Worm (Caenorhabditis elegans) whole organism, L1 larva: Measurements from ENCODE around the gene Y47D3A.21.

ENCODE experiments used
- C16A3.4 ChIP-seq: fragments of 150-350 bp; optimal IDR thresholded peaks from 2 replicates; lab custom pipeline; 2014; ENCODE audit warnings: missing biosample characterization, missing genetic modification characterization
- C34B4.2 ChIP-seq: sonication (generic microtip); optimal IDR thresholded peaks from 2 replicates; lab custom pipeline; 2017; ENCODE audit warnings: mild to moderate bottlenecking, missing genetic modification characterization, missing compliant biosample characterization
- F16B12.6 ChIP-seq: fragments of 150-350 bp; optimal IDR thresholded peaks from 2 replicates; lab custom pipeline; 2014; ENCODE audit warnings: missing biosample characterization, missing genetic modification characterization
- Y116A8C.19 ChIP-seq: sonication (generic microtip); optimal IDR thresholded peaks from 2 replicates; lab custom pipeline; 2016; ENCODE audit warnings: missing compliant biosample characterization, missing genetic modification characterization, borderline replicate concordance
- aha-1 ChIP-seq: fragments of 150-350 bp; optimal IDR thresholded peaks from 2 replicates; lab custom pipeline; 2014; ENCODE audit warnings: missing biosample characterization, missing genetic modification characterization
- alr-1 ChIP-seq: fragments of 200-800 bp; sonication (Bioruptor generic); optimal IDR thresholded peaks from 2 replicates; lab custom pipeline; 2018; ENCODE audit warnings: borderline replicate concordance, mild to moderate bottlenecking, missing genetic modification characterization, missing compliant biosample characterization
- aly-2 ChIP-seq: fragments of 150-350 bp; optimal IDR thresholded peaks from 2 replicates; lab custom pipeline; 2014; ENCODE audit warnings: missing biosample characterization, missing genetic modification characterization
- blmp-1 ChIP-seq: fragments of 150-350 bp; optimal IDR thresholded peaks from 2 replicates; lab custom pipeline; 2014; ENCODE audit warnings: missing biosample characterization, missing genetic modification characterization
- ceh-63 ChIP-seq: fragments of 200-800 bp; sonication (Bioruptor generic); optimal IDR thresholded peaks from 2 replicates; lab custom pipeline; 2018; ENCODE audit warnings: mild to moderate bottlenecking, missing genetic modification characterization, missing compliant biosample characterization
- ceh-8 ChIP-seq: fragments of 200-800 bp; sonication (Bioruptor generic); optimal IDR thresholded peaks from 2 replicates; lab custom pipeline; 2018; ENCODE audit warnings: mild to moderate bottlenecking, missing genetic modification characterization, moderate library complexity, missing compliant biosample characterization
- ceh-88 ChIP-seq: fragments of 200-800 bp; sonication (Bioruptor generic); IDR thresholded peaks from 2 replicates; pipeline ENCODE4 v1.3.6; 2022; ENCODE audit warnings: missing genetic modification characterization, missing compliant biosample characterization
- efl-1 ChIP-seq, 4 experiments: fragments of 150-350 bp; optimal IDR thresholded peaks in 3 of 4; peaks in 1 of 4; 1 replicate in 1 of 4; 2 replicates in 3 of 4; lab custom pipeline; 2014; ENCODE audit warnings: missing biosample characterization in 2 of 4, missing genetic modification characterization in 2 of 4, missing genetic modification reagents in 2 of 4
- efl-3 ChIP-seq: fragments of 200-800 bp; sonication (Bioruptor generic); optimal IDR thresholded peaks from 2 replicates; lab custom pipeline; 2018; ENCODE audit warnings: mild to moderate bottlenecking, missing genetic modification characterization, missing compliant biosample characterization
- elt-2 ChIP-seq: sonication (generic microtip); optimal IDR thresholded peaks from 2 replicates; lab custom pipeline; 2016; ENCODE audit warnings: missing genetic modification characterization, mild to moderate bottlenecking, inconsistent platforms, missing compliant biosample characterization, missing genetic modification reagents
- fkh-10 ChIP-seq: sonication (generic microtip); optimal IDR thresholded peaks from 2 replicates; lab custom pipeline; 2017; ENCODE audit warnings: missing biosample characterization, missing genetic modification reagents, missing genetic modification characterization
- grh-1 ChIP-seq: fragments of 200-800 bp; sonication (Bioruptor generic); IDR thresholded peaks from 2 replicates; pipeline ENCODE4 v1.3.6; 2022; ENCODE audit warnings: missing genetic modification reagents, missing genetic modification characterization, missing compliant biosample characterization
- hlh-17 ChIP-seq: fragments of 200-800 bp; sonication (Bioruptor generic); optimal IDR thresholded peaks from 2 replicates; lab custom pipeline; 2018; ENCODE audit warnings: missing genetic modification characterization, mild to moderate bottlenecking, missing compliant biosample characterization, moderate library complexity, borderline replicate concordance
- hpl-2 ChIP-seq: fragments of 150-350 bp; optimal IDR thresholded peaks from 2 replicates; lab custom pipeline; 2014; ENCODE audit warnings: missing biosample characterization, missing genetic modification reagents, missing genetic modification characterization
- irx-1 ChIP-seq: sonication (generic microtip); optimal IDR thresholded peaks from 2 replicates; lab custom pipeline; 2016; ENCODE audit warnings: missing genetic modification characterization, missing compliant biosample characterization
- isw-1 ChIP-seq: fragments of 200-800 bp; sonication (Bioruptor generic); IDR thresholded peaks from 2 replicates; pipeline ENCODE4 v1.3.6; 2022; ENCODE audit warnings: missing genetic modification characterization, missing compliant biosample characterization
- lin-13 ChIP-seq: fragments of 150-350 bp; optimal IDR thresholded peaks from 2 replicates; lab custom pipeline; 2014; ENCODE audit warnings: missing biosample characterization, missing genetic modification reagents, missing genetic modification characterization
- lin-15B ChIP-seq: fragments of 150-350 bp; sonication (generic microtip); optimal IDR thresholded peaks from 3 replicates; lab custom pipeline; 2014; ENCODE audit warnings: missing biosample characterization, missing genetic modification characterization
- lin-35 ChIP-seq, 2 experiments: fragments of 150-350 bp; optimal IDR thresholded peaks; 2 replicates each; lab custom pipeline; 2014; ENCODE audit warnings: missing biosample characterization in 2 of 2, missing genetic modification characterization in 2 of 2, missing genetic modification reagents in 2 of 2
- lir-3 ChIP-seq: sonication (generic microtip); optimal IDR thresholded peaks from 2 replicates; lab custom pipeline; 2016; ENCODE audit warnings: mild to moderate bottlenecking, missing genetic modification characterization, moderate library complexity, missing compliant biosample characterization; ENCODE audit not compliant: poor library complexity
- lsy-2 ChIP-seq, 2 experiments: fragments of 150-350 bp; optimal IDR thresholded peaks; 2 replicates each; lab custom pipeline; 2014; ENCODE audit warnings: missing biosample characterization in 2 of 2, missing genetic modification characterization in 2 of 2
- nhr-19 ChIP-seq: fragments of 200-800 bp; sonication (Bioruptor generic); conservative IDR thresholded peaks from 2 replicates; pipeline ENCODE4 v1.3.6; 2022; ENCODE audit warnings: missing genetic modification characterization, missing compliant biosample characterization
- nhr-28 ChIP-seq: fragments of 150-350 bp; optimal IDR thresholded peaks from 2 replicates; lab custom pipeline; 2014; ENCODE audit warnings: missing biosample characterization, missing genetic modification characterization
- nhr-47 ChIP-seq: sonication (generic microtip); optimal IDR thresholded peaks from 2 replicates; lab custom pipeline; 2016; ENCODE audit warnings: mild to moderate bottlenecking, missing genetic modification characterization, moderate library complexity, missing compliant biosample characterization
- nhr-71 ChIP-seq: sonication (generic microtip); optimal IDR thresholded peaks from 2 replicates; lab custom pipeline; 2016; ENCODE audit warnings: mild to moderate bottlenecking, missing genetic modification characterization, moderate library complexity, missing compliant biosample characterization
- nhr-76 ChIP-seq: sonication (generic microtip); optimal IDR thresholded peaks from 2 replicates; lab custom pipeline; 2017; ENCODE audit warnings: missing biosample characterization, missing genetic modification characterization
- nhr-84 ChIP-seq: sonication (generic microtip); optimal IDR thresholded peaks from 2 replicates; lab custom pipeline; 2017; ENCODE audit warnings: missing biosample characterization, missing genetic modification characterization
- nhr-90 ChIP-seq: sonication (generic microtip); optimal IDR thresholded peaks from 2 replicates; lab custom pipeline; 2016; ENCODE audit warnings: mild to moderate bottlenecking, missing genetic modification characterization, missing compliant biosample characterization; ENCODE audit not compliant: poor library complexity
- pag-3 ChIP-seq: sonication (generic microtip); optimal IDR thresholded peaks from 2 replicates; lab custom pipeline; 2017; ENCODE audit warnings: missing genetic modification characterization, mild to moderate bottlenecking, missing compliant biosample characterization, antibody characterized with exemption, borderline replicate concordance; ENCODE audit not compliant: insufficient read depth
- pax-3 ChIP-seq: fragments of 200-800 bp; sonication (Bioruptor generic); optimal IDR thresholded peaks from 2 replicates; lab custom pipeline; 2018; ENCODE audit warnings: mild to moderate bottlenecking, missing genetic modification characterization, moderate library complexity, missing compliant biosample characterization
- rnt-1 ChIP-seq: sonication (generic microtip); optimal IDR thresholded peaks from 2 replicates; lab custom pipeline; 2016; ENCODE audit warnings: mild to moderate bottlenecking, missing genetic modification characterization, moderate library complexity, missing compliant biosample characterization
- skn-1 ChIP-seq: fragments of 150-350 bp; optimal IDR thresholded peaks from 2 replicates; lab custom pipeline; 2014; ENCODE audit warnings: missing biosample characterization, missing genetic modification characterization
- snu-23 ChIP-seq: sonication (generic microtip); optimal IDR thresholded peaks from 2 replicates; lab custom pipeline; 2016; ENCODE audit warnings: missing genetic modification characterization, missing compliant biosample characterization
- sup-37 ChIP-seq: fragments of 200-800 bp; sonication (Bioruptor generic); optimal IDR thresholded peaks from 2 replicates; lab custom pipeline; 2018; ENCODE audit warnings: mild to moderate bottlenecking, missing genetic modification characterization, missing compliant biosample characterization
- tlp-1 ChIP-seq: fragments of 150-350 bp; optimal IDR thresholded peaks from 2 replicates; lab custom pipeline; 2014; ENCODE audit warnings: missing biosample characterization, missing genetic modification characterization
- unc-62 ChIP-seq: fragments of 150-350 bp; optimal IDR thresholded peaks from 2 replicates; lab custom pipeline; 2014; ENCODE audit warnings: missing biosample characterization, missing genetic modification reagents, missing genetic modification characterization
- unc-86 ChIP-seq: sonication (generic microtip); optimal IDR thresholded peaks from 2 replicates; lab custom pipeline; 2016; ENCODE audit warnings: missing genetic modification characterization, missing compliant biosample characterization
- unc-98 ChIP-seq: fragments of 200-800 bp; sonication (Bioruptor generic); IDR thresholded peaks from 2 replicates; pipeline ENCODE4 v1.3.6; 2022; ENCODE audit warnings: missing genetic modification characterization, missing compliant biosample characterization
- vab-15 ChIP-seq: sonication (generic microtip); optimal IDR thresholded peaks from 2 replicates; lab custom pipeline; 2017; ENCODE audit warnings: missing genotype, mild to moderate bottlenecking, missing genetic modification characterization, missing compliant biosample characterization
- xbp-1 ChIP-seq: sonication (generic microtip); optimal IDR thresholded peaks from 2 replicates; lab custom pipeline; 2016; ENCODE audit warnings: missing genetic modification characterization, missing compliant biosample characterization
- zip-4 ChIP-seq: fragments of 200-800 bp; sonication (Bioruptor generic); optimal IDR thresholded peaks from 2 replicates; lab custom pipeline; 2018; ENCODE audit warnings: mild to moderate bottlenecking, missing genetic modification characterization, moderate library complexity, missing compliant biosample characterization
- ztf-11 ChIP-seq, 2 experiments: sonication (generic microtip); optimal IDR thresholded peaks; 2 replicates each; lab custom pipeline; 2016 to 2017; ENCODE audit warnings: missing genetic modification characterization in 2 of 2, missing biosample characterization in 1 of 2, missing compliant biosample characterization in 1 of 2
- ztf-4 ChIP-seq: fragments of 150-350 bp; optimal IDR thresholded peaks from 2 replicates; lab custom pipeline; 2014; ENCODE audit warnings: missing biosample characterization, missing genetic modification characterization

Gene Y47D3A.21

ce11 chrIII:11246588-11246987 is 32.1 kb downstream of the Y47D3A.21 start:
- TF ChIP-seq pax-3 (tag; lab: Kevin White, UChicago) (no peak), isw-1 (GFP tag; lab: Robert Waterston, UW) (no peak), pag-3 (no peak), lin-13 (GFP tag; lab: Kevin White, UChicago) (no peak), nhr-90 (tag; lab: Kevin White, UChicago) (no peak), tlp-1 (tag; lab: Kevin White, UChicago) (no peak), lin-35 (GFP tag; optimal IDR thresholded peaks at IDR 0.05; lab: Kevin White, UChicago) (no peak)

DNA sequence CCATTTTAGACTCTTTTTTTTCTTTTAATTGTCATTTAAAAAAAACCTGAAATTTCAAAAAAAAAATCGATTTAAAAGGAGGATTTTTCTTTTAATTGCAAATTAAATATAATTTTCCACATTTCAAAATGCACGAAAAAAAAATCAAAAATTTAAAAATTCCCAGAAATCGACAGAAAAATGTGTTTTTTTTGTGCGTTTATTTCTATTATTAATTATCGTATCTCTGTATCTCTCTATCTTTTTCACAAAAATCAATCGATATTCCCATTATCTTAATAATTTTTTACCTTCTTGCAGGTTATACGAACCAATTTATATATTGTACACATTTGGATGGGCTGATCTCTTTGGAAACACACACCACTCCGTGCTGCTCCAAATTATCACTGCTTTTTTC is 33.9 kb downstream of the Y47D3A.21 start, which contains the start of gene rsks-1:
Gene rsks-1 (plus strand): TSS at position 301 of the 400 bp plus-strand sequence.
- TF ChIP-seq C34B4.2: no peak
- TF ChIP-seq pag-3: no peak
- no peak for TF ChIP-seq ztf-4 (tag; lab: Kevin White, UChicago)
- TF ChIP-seq aha-1 (tag; lab: Kevin White, UChicago): no peak
- no peak for TF ChIP-seq hlh-17 (GFP tag; lab: Kevin White, UChicago)
- no peak for TF ChIP-seq snu-23 (GFP tag; lab: Kevin White, UChicago)
- TF ChIP-seq ceh-88 (GFP tag; lab: Robert Waterston, UW): no peak
- TF ChIP-seq lin-15B (tag; lab: Kevin White, UChicago): no peak
- TF ChIP-seq hpl-2: no peak
- TF ChIP-seq ceh-63 (GFP tag; lab: Kevin White, UChicago): no peak
- TF ChIP-seq nhr-71: no peak
- no peak for TF ChIP-seq F16B12.6 (tag; lab: Kevin White, UChicago)
- TF ChIP-seq unc-98: no peak
- TF ChIP-seq fkh-10 (GFP tag; lab: Kevin White, UChicago): no peak
- TF ChIP-seq blmp-1 (tag; lab: Kevin White, UChicago): no peak
- TF ChIP-seq vab-15 (tag; lab: Kevin White, UChicago): no peak
- no peak for TF ChIP-seq efl-1 (optimal IDR thresholded peaks at IDR 0.05; lab: Kevin White, UChicago)
- TF ChIP-seq efl-1 (GFP tag; optimal IDR thresholded peaks at IDR 0.05 in 1 of 2; lab: Kevin White, UChicago): no peak
- TF ChIP-seq, all 84 proteins: peak for 0

DNA sequence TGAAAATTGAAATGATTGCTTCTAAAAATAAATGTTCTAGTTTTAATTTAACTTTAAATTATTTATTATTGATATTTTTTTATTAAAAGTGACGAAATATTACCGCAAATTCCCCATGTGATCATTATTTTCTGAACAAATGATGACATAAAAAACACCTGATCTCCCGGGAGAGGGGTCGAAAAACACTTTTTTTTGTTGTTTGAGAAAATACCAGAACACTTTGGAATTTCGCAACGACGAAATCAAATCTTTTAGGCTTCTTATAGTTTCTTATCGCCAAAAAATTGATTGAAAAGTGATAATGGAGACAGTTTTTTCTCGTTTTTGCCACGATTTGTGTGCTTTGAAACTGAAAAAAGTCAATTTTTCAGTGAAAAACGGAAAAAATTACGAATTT is 34.4 kb downstream of the Y47D3A.21 start:
- TF ChIP-seq zip-4 (GFP tag; lab: Kevin White, UChicago): no peak
- TF ChIP-seq nhr-84 (tag; lab: Kevin White, UChicago): no peak
- TF ChIP-seq lin-35 (GFP tag; optimal IDR thresholded peaks at IDR 0.05; lab: Kevin White, UChicago): peak in 1 of 2 experiments; percentile 28
- TF ChIP-seq lsy-2 (tag; optimal IDR thresholded peaks at IDR 0.05; lab: Kevin White, UChicago): no peak
- TF ChIP-seq Y116A8C.19 (tag; lab: Kevin White, UChicago): no peak
- TF ChIP-seq skn-1: peak; percentile 96
- no peak for TF ChIP-seq xbp-1

DNA sequence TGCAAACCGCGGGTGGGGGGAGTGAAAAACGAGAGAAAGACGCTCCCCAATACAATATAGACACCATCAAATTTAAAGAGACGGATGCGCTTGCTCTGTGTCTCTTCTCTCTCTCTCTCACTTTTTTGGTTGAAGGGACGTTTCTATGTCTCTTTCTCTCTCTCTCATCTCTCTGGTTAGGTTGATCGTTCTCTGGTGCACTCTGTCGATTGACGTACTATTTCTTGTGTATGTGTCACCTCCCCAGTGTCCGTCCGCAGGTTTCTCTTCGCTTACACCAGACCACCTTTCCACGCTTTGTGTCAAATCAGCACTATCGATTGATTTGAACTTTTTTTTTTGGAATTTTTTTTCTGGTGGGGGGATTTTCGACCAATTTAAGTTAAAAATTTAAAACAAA is 35.3 kb downstream of the Y47D3A.21 start:
- no peak for TF ChIP-seq zip-4 (GFP tag; lab: Kevin White, UChicago)
- TF ChIP-seq C34B4.2: no peak
- no peak for TF ChIP-seq lir-3 (tag; lab: Kevin White, UChicago)
- no peak for TF ChIP-seq unc-62 (GFP tag; lab: Kevin White, UChicago)
- TF ChIP-seq elt-2: peak; percentile 25
- TF ChIP-seq grh-1 (GFP tag; lab: Robert Waterston, UW): no peak
- TF ChIP-seq ceh-8: no peak
- TF ChIP-seq irx-1: peak; percentile 20
- peak; percentile 3 for TF ChIP-seq F16B12.6 (tag; lab: Kevin White, UChicago)
- peak; percentile 72 for TF ChIP-seq nhr-47 (tag; lab: Kevin White, UChicago)
- TF ChIP-seq unc-86 (tag; lab: Kevin White, UChicago): no peak
- TF ChIP-seq nhr-71: peak; percentile 86
- no peak for TF ChIP-seq nhr-76 (tag; lab: Kevin White, UChicago)
- TF ChIP-seq rnt-1: no peak
- peak; percentile 80 for TF ChIP-seq C16A3.4 (tag; lab: Kevin White, UChicago)
- no peak for TF ChIP-seq sup-37 (GFP tag; lab: Kevin White, UChicago)
- TF ChIP-seq nhr-28 (tag; lab: Kevin White, UChicago): no peak
- peak in 1 of 2 experiments; percentile 4 for TF ChIP-seq ztf-11 (tag; optimal IDR thresholded peaks at IDR 0.05; lab: Kevin White, UChicago)
- TF ChIP-seq alr-1 (tag; lab: Kevin White, UChicago): no peak
- no peak for TF ChIP-seq aly-2 (tag; lab: Kevin White, UChicago)
- no peak for TF ChIP-seq efl-3 (GFP tag; lab: Kevin White, UChicago)
- TF ChIP-seq nhr-19 (GFP tag; lab: Robert Waterston, UW): peak; percentile 94
